Worm (Caenorhabditis elegans) whole organism, young adult: ENCODE data around the gene chil-25.

Experiments
- K11D2.4 ChIP-seq: fragments of 200-800 bp; sonication (Bioruptor generic); IDR thresholded peaks from 2 replicates; pipeline ENCODE4 v1.3.6; 2022; ENCODE audit warnings: missing genetic modification reagents, missing genetic modification characterization, missing compliant biosample characterization
- ceh-27 ChIP-seq: fragments of 200-800 bp; sonication (Bioruptor generic); optimal IDR thresholded peaks from 2 replicates; lab custom pipeline; 2018; ENCODE audit warnings: mild to moderate bottlenecking, missing genetic modification characterization, moderate library complexity, missing compliant biosample characterization
- ceh-58 ChIP-seq: fragments of 200-800 bp; sonication (Bioruptor generic); IDR thresholded peaks from 2 replicates; pipeline ENCODE4 v1.3.6; 2022; ENCODE audit warnings: missing genetic modification characterization, missing compliant biosample characterization
- ets-4 ChIP-seq: fragments of 200-800 bp; sonication (Bioruptor generic); optimal IDR thresholded peaks from 2 replicates; lab custom pipeline; 2018; ENCODE audit warnings: mild to moderate bottlenecking, missing genetic modification characterization, missing compliant biosample characterization
- him-1 ChIP-seq: sonication (generic microtip); optimal IDR thresholded peaks from 2 replicates; lab custom pipeline; 2016; ENCODE audit warnings: missing genotype, missing genetic modification reagents, missing genetic modification characterization, missing compliant biosample characterization
- lsl-1 ChIP-seq: fragments of 200-800 bp; sonication (Bioruptor generic); optimal IDR thresholded peaks from 2 replicates; lab custom pipeline; 2018; ENCODE audit warnings: mild to moderate bottlenecking, missing genetic modification characterization, moderate library complexity, missing compliant biosample characterization

- TF ChIP-seq ceh-58 (GFP tag; lab: Robert Waterston, UW) (no peak), K11D2.4 (GFP tag; lab: Robert Waterston, UW) (no peak), ceh-27 (GFP tag; lab: Kevin White, UChicago) (no peak), him-1 (tag; lab: Kevin White, UChicago) (no peak), lsl-1 (GFP tag; lab: Kevin White, UChicago) (no peak), ets-4 (no peak)
Measured at ce11 chrII:9438227-9438626, 36.0 kb downstream of the chil-25 start, which contains the start of gene chil-13.
